Worm (Caenorhabditis elegans) whole organism, mixed stage, embryonic: ENCODE results near the gene pals-39.

ENCODE experiments used
- ceh-39 ChIP-seq: fragments of 150-350 bp; optimal IDR thresholded peaks from 2 replicates; lab custom pipeline; 2014; ENCODE audit warnings: missing biosample characterization, missing genetic modification characterization
- ces-1 ChIP-seq: fragments of 150-350 bp; optimal IDR thresholded peaks from 2 replicates; lab custom pipeline; 2014; ENCODE audit warnings: missing biosample characterization, missing genetic modification reagents, missing genetic modification characterization
- elt-1 ChIP-seq: sonication (generic microtip); optimal IDR thresholded peaks from 2 replicates; lab custom pipeline; 2017; ENCODE audit warnings: missing genetic modification characterization, mild to moderate bottlenecking, missing compliant biosample characterization, antibody characterized with exemption, moderate library complexity, borderline replicate concordance; ENCODE audit not compliant: insufficient read depth
- nhr-2 ChIP-seq: fragments of 150-350 bp; optimal IDR thresholded peaks from 2 replicates; lab custom pipeline; 2014; ENCODE audit warnings: missing biosample characterization, missing genetic modification characterization
- nhr-237 ChIP-seq: fragments of 150-350 bp; optimal IDR thresholded peaks from 2 replicates; lab custom pipeline; 2014; ENCODE audit warnings: missing biosample characterization, missing genetic modification characterization
- pha-4 ChIP-seq: fragments of 150-350 bp; optimal IDR thresholded peaks from 2 replicates; lab custom pipeline; 2018; ENCODE audit warnings: missing biosample characterization, missing genetic modification reagents, missing genetic modification characterization
- snpc-4 ChIP-seq: fragments of 150-350 bp; optimal IDR thresholded peaks from 2 replicates; lab custom pipeline; 2014; ENCODE audit warnings: missing biosample characterization, missing genetic modification characterization
- unc-39 ChIP-seq: fragments of 150-350 bp; optimal IDR thresholded peaks from 2 replicates; lab custom pipeline; 2014; ENCODE audit warnings: missing biosample characterization, missing genetic modification characterization
- unc-62 ChIP-seq: fragments of 150-350 bp; optimal IDR thresholded peaks from 2 replicates; lab custom pipeline; 2014; ENCODE audit warnings: missing biosample characterization, missing genetic modification reagents, missing genetic modification characterization
- zip-8 ChIP-seq: fragments of 150-350 bp; optimal IDR thresholded peaks from 2 replicates; lab custom pipeline; 2014; ENCODE audit warnings: missing biosample characterization, missing genetic modification characterization

- TF ChIP-seq elt-1 = no peak
- TF ChIP-seq nhr-2 = no peak
- TF ChIP-seq unc-39 (tag; lab: Kevin White, UChicago) = no peak
- no peak for TF ChIP-seq nhr-237 (tag; lab: Kevin White, UChicago)
- TF ChIP-seq ces-1 = no peak
- no peak for TF ChIP-seq zip-8 (tag; lab: Kevin White, UChicago)
- TF ChIP-seq unc-62 (GFP tag; lab: Kevin White, UChicago) = no peak
- no peak for TF ChIP-seq snpc-4 (tag; lab: Kevin White, UChicago)
- no peak for TF ChIP-seq pha-4
- TF ChIP-seq ceh-39 (tag; lab: Kevin White, UChicago) = no peak
Measured at ce11 chrV:12405929-12406328, 37.7 kb downstream of the pals-39 start, which contains the start of gene K01D12.10.
